Worm (Caenorhabditis elegans): ENCODE data around the gene F22F7.7.
A peak's percentile ranks its signal among the peaks of the same experiment; 100 is the strongest.

F22F7.7 gene

ce11 chrV:2135323-2135722, 4.5 kb downstream of the F22F7.7 start (continued):
- TF ChIP-seq aha-1 (tag; optimal IDR thresholded peaks at IDR 0.05) = no peak
- peak; percentile 4 to 17 for TF ChIP-seq efl-1 (optimal IDR thresholded peaks at IDR 0.05)
- TF ChIP-seq efl-1 (GFP tag; optimal IDR thresholded peaks at IDR 0.05 in 1 of 2) = no peak
- TF ChIP-seq nhr-20 (tag; optimal IDR thresholded peaks at IDR 0.05) = peak; percentile 1
- no peak for TF ChIP-seq dsc-1 (tag; optimal IDR thresholded peaks at IDR 0.05)
- no peak for TF ChIP-seq ztf-11 (tag; optimal IDR thresholded peaks at IDR 0.05)
- no peak for TF ChIP-seq ceh-88 (GFP tag; IDR thresholded peaks at IDR 0.05)
- no peak for TF ChIP-seq unc-62 (GFP tag; optimal IDR thresholded peaks at IDR 0.05)
- TF ChIP-seq fos-1 (tag; optimal IDR thresholded peaks at IDR 0.05) = no peak
- no peak for TF ChIP-seq pqm-1 (tag; optimal IDR thresholded peaks at IDR 0.05)
- TF ChIP-seq zip-4 (GFP tag; optimal IDR thresholded peaks at IDR 0.05) = no peak
- no peak for TF ChIP-seq fkh-4 (tag; optimal IDR thresholded peaks at IDR 0.05; ENCODE audit: borderline replicate concordance)
- TF ChIP-seq sptf-1 (tag; optimal IDR thresholded peaks at IDR 0.05) = no peak
- TF ChIP-seq rnt-1 (tag; optimal IDR thresholded peaks at IDR 0.05) = peak; percentile 62
- no peak for TF ChIP-seq F16B12.6 (tag; optimal IDR thresholded peaks at IDR 0.05)
- no peak for TF ChIP-seq fkh-10 (GFP tag; optimal IDR thresholded peaks at IDR 0.05)
- no peak for TF ChIP-seq mab-9 (GFP tag; IDR thresholded peaks at IDR 0.05)
- peak; percentile 56 for TF ChIP-seq jun-1 (tag; optimal IDR thresholded peaks at IDR 0.05)
- TF ChIP-seq hpl-2 (GFP tag; optimal IDR thresholded peaks at IDR 0.05) = no peak

DNA sequence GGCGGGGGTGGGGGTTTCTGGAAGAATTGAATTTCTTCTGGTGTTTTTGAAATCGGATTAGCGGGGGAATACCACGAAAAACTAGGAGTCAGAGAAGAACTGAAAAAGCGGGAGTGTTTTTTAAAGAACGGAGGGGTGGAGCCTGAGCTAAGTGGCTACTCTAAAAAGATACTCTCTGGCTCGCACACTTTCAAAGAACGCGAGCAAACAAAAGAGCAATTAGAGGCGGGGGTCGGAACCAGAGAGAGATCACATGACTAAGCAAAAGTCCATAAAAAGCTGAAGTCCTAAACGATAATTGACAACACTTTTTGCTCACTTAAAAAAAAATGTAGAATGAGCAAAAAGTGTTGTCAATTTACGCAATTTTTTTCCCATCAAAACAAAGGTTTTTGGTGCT, 5.5 kb downstream of the F22F7.7 start:
- TF ChIP-seq aly-2 (tag; optimal IDR thresholded peaks at IDR 0.05) (no peak), lsy-2 (tag; optimal IDR thresholded peaks at IDR 0.05) (peak; percentile 9 to 18), mef-2 (tag; optimal IDR thresholded peaks at IDR 0.05) (no peak), lin-14 (GFP tag; optimal IDR thresholded peaks at IDR 0.05) (peak; percentile 92), nhr-90 (tag; optimal IDR thresholded peaks at IDR 0.05; ENCODE audit: poor library complexity) (no peak), unc-86 (tag; optimal IDR thresholded peaks at IDR 0.05) (peak; percentile 26), unc-62 (GFP tag; optimal IDR thresholded peaks at IDR 0.05) (no peak), ceh-90 (tag; optimal IDR thresholded peaks at IDR 0.05) (no peak), nhr-12 (tag; optimal IDR thresholded peaks at IDR 0.05) (no peak), nhr-237 (tag; optimal IDR thresholded peaks at IDR 0.05) (no peak), ztf-4 (tag; optimal IDR thresholded peaks at IDR 0.05) (no peak), sox-4 (tag; optimal IDR thresholded peaks at IDR 0.05) (no peak), elt-2 (tag; optimal IDR thresholded peaks at IDR 0.05) (no peak), pqm-1 (tag; optimal IDR thresholded peaks at IDR 0.05) (no peak), C04F5.9 (tag; optimal IDR thresholded peaks at IDR 0.05) (no peak), unc-30 (tag; optimal IDR thresholded peaks at IDR 0.05) (no peak), fkh-8 (tag; optimal IDR thresholded peaks at IDR 0.05) (peak; percentile 25), nhr-19 (GFP tag; conservative IDR thresholded peaks at IDR 0.05) (peak; percentile 26), nhr-47 (tag; optimal IDR thresholded peaks at IDR 0.05) (peak; percentile 30), isw-1 (GFP tag; IDR thresholded peaks at IDR 0.05) (no peak), elt-3 (tag; optimal IDR thresholded peaks at IDR 0.05) (no peak), xbp-1 (tag; optimal IDR thresholded peaks at IDR 0.05) (no peak), pax-3 (tag; optimal IDR thresholded peaks at IDR 0.05) (no peak), nhr-20 (tag; optimal IDR thresholded peaks at IDR 0.05) (no peak), nhr-76 (tag; optimal IDR thresholded peaks at IDR 0.05) (no peak), dpl-1 (GFP tag; optimal IDR thresholded peaks at IDR 0.05) (peak in 1 of 3 experiments; percentile 7), swsn-7 (tag; optimal IDR thresholded peaks at IDR 0.05) (no peak), F16B12.6 (tag; optimal IDR thresholded peaks at IDR 0.05) (no peak), irx-1 (tag; optimal IDR thresholded peaks at IDR 0.05) (no peak), sptf-1 (tag; optimal IDR thresholded peaks at IDR 0.05) (no peak), dsc-1 (tag; optimal IDR thresholded peaks at IDR 0.05) (peak; percentile 12), skn-1 (tag; optimal IDR thresholded peaks at IDR 0.05) (no peak), nhr-71 (tag; optimal IDR thresholded peaks at IDR 0.05) (peak; percentile 51), egl-27 (tag; optimal IDR thresholded peaks at IDR 0.05) (no peak), Y116A8C.19 (tag; optimal IDR thresholded peaks at IDR 0.05; ENCODE audit: borderline replicate concordance) (no peak), rnt-1 (tag; optimal IDR thresholded peaks at IDR 0.05) (peak; percentile 10), tlp-1 (tag; optimal IDR thresholded peaks at IDR 0.05) (no peak), ceh-82 (tag; optimal IDR thresholded peaks at IDR 0.05) (peak in 1 of 3 experiments; percentile 8), nhr-77 (tag; optimal IDR thresholded peaks at IDR 0.05) (no peak), tbx-2 (tag; optimal IDR thresholded peaks at IDR 0.05) (peak; percentile 47), lin-15B (tag; optimal IDR thresholded peaks at IDR 0.05) (no peak)

Data from whole organism, L1 larva.